Worm (Caenorhabditis elegans) whole organism, L2 larva: Measurements from ENCODE around the gene Y71H2AM.6.
A peak's percentile ranks its signal among the peaks of the same experiment; 100 is the strongest.

Source experiments
- C34F6.9 ChIP-seq: fragments of 150-350 bp; optimal IDR thresholded peaks from 2 replicates; lab custom pipeline; 2014; ENCODE audit warnings: missing biosample characterization, missing genetic modification characterization
- F13H6.1 ChIP-seq: sonication (generic microtip); optimal IDR thresholded peaks from 2 replicates; lab custom pipeline; 2016; ENCODE audit warnings: missing genetic modification characterization, missing compliant biosample characterization
- R02D3.7 ChIP-seq: fragments of 150-350 bp; optimal IDR thresholded peaks from 2 replicates; lab custom pipeline; 2014; ENCODE audit warnings: missing biosample characterization, missing genetic modification characterization
- Y55F3AM.14 ChIP-seq: fragments of 200-800 bp; sonication (Bioruptor generic); optimal IDR thresholded peaks from 2 replicates; lab custom pipeline; 2018; ENCODE audit warnings: mild to moderate bottlenecking, missing genetic modification characterization, missing compliant biosample characterization
- ZK546.5 ChIP-seq: sonication (generic microtip); optimal IDR thresholded peaks from 2 replicates; lab custom pipeline; 2017; ENCODE audit warnings: missing biosample characterization, missing genetic modification characterization
- alr-1 ChIP-seq: fragments of 150-350 bp; optimal IDR thresholded peaks from 2 replicates; lab custom pipeline; 2014; ENCODE audit warnings: missing biosample characterization, missing genetic modification characterization
- aly-2 ChIP-seq: fragments of 150-350 bp; optimal IDR thresholded peaks from 2 replicates; lab custom pipeline; 2014; ENCODE audit warnings: missing biosample characterization, missing genetic modification characterization
- ama-1 ChIP-seq: fragments of 150-350 bp; optimal IDR thresholded peaks from 2 replicates; lab custom pipeline; 2018; ENCODE audit warnings: inconsistent platforms
- blmp-1 ChIP-seq: sonication (generic microtip); optimal IDR thresholded peaks from 2 replicates; lab custom pipeline; 2017; ENCODE audit warnings: missing genetic modification characterization, mild to moderate bottlenecking, missing compliant biosample characterization, antibody characterized with exemption, moderate library complexity; ENCODE audit not compliant: insufficient read depth
- ceh-16 ChIP-seq: fragments of 150-350 bp; optimal IDR thresholded peaks from 2 replicates; lab custom pipeline; 2014; ENCODE audit warnings: missing biosample characterization, missing genetic modification characterization
- ceh-82 ChIP-seq: fragments of 150-350 bp; optimal IDR thresholded peaks from 2 replicates; lab custom pipeline; 2014; ENCODE audit warnings: missing biosample characterization, missing genetic modification characterization
- crh-2 ChIP-seq: sonication (generic microtip); optimal IDR thresholded peaks from 2 replicates; lab custom pipeline; 2017; ENCODE audit warnings: missing biosample characterization, missing genetic modification characterization
- dmd-4 ChIP-seq: sonication (generic microtip); optimal IDR thresholded peaks from 2 replicates; lab custom pipeline; 2017; ENCODE audit warnings: missing biosample characterization, missing genetic modification characterization
- egl-27 ChIP-seq: sonication (generic microtip); optimal IDR thresholded peaks from 3 replicates; lab custom pipeline; 2017; ENCODE audit warnings: missing biosample characterization, missing genetic modification reagents, missing genetic modification characterization
- elt-1 ChIP-seq: fragments of 150-350 bp; optimal IDR thresholded peaks from 2 replicates; lab custom pipeline; 2014; ENCODE audit warnings: missing biosample characterization, missing genetic modification characterization
- elt-3 ChIP-seq: sonication (generic microtip); optimal IDR thresholded peaks from 2 replicates; lab custom pipeline; 2017; ENCODE audit warnings: missing biosample characterization, missing genetic modification characterization
- fos-1 ChIP-seq: fragments of 150-350 bp; optimal IDR thresholded peaks from 2 replicates; lab custom pipeline; 2014; ENCODE audit warnings: missing biosample characterization, missing genetic modification characterization
- gmeb-1 ChIP-seq: fragments of 150-350 bp; optimal IDR thresholded peaks from 2 replicates; lab custom pipeline; 2014; ENCODE audit warnings: missing biosample characterization, missing genetic modification characterization
- lin-11 ChIP-seq: fragments of 150-350 bp; sonication (generic microtip); optimal IDR thresholded peaks from 2 replicates; lab custom pipeline; 2014; ENCODE audit warnings: missing biosample characterization, missing genetic modification characterization, inconsistent platforms, mixed read lengths
- lin-13 ChIP-seq: fragments of 150-350 bp; optimal IDR thresholded peaks from 2 replicates; lab custom pipeline; 2014; ENCODE audit warnings: missing biosample characterization, missing genetic modification reagents, missing genetic modification characterization
- lin-39 ChIP-seq: fragments of 150-350 bp; optimal IDR thresholded peaks from 2 replicates; lab custom pipeline; 2014; ENCODE audit warnings: missing biosample characterization, missing genetic modification reagents, missing genetic modification characterization
- lsy-2 ChIP-seq, 2 experiments: fragments of 150-350 bp in 1 of 2; sonication (generic microtip) in 1 of 2; optimal IDR thresholded peaks; 2 replicates each; lab custom pipeline; 2014 to 2017; ENCODE audit warnings: missing biosample characterization in 2 of 2, missing genetic modification characterization in 2 of 2
- mab-5 ChIP-seq: fragments of 150-350 bp; optimal IDR thresholded peaks from 2 replicates; lab custom pipeline; 2014; ENCODE audit warnings: missing biosample characterization, missing genetic modification characterization
- mbf-1 ChIP-seq: sonication (generic microtip); optimal IDR thresholded peaks from 2 replicates; lab custom pipeline; 2017; ENCODE audit warnings: missing biosample characterization, missing genetic modification characterization
- mdl-1 ChIP-seq, 2 experiments: fragments of 150-350 bp in 1 of 2; sonication (generic microtip) in 1 of 2; optimal IDR thresholded peaks; 2 replicates each; lab custom pipeline; 2017; ENCODE audit warnings: missing biosample characterization in 2 of 2, missing genetic modification characterization in 2 of 2
- nhr-10 ChIP-seq: sonication (generic microtip); optimal IDR thresholded peaks from 2 replicates; lab custom pipeline; 2017; ENCODE audit warnings: missing biosample characterization, missing genetic modification characterization
- nhr-11 ChIP-seq: fragments of 150-350 bp; optimal IDR thresholded peaks from 2 replicates; lab custom pipeline; 2014; ENCODE audit warnings: missing biosample characterization, missing genetic modification characterization
- nhr-12 ChIP-seq: fragments of 150-350 bp; optimal IDR thresholded peaks from 2 replicates; lab custom pipeline; 2014; ENCODE audit warnings: missing biosample characterization, missing genetic modification characterization
- nhr-129 ChIP-seq: fragments of 150-350 bp; optimal IDR thresholded peaks from 2 replicates; lab custom pipeline; 2014; ENCODE audit warnings: missing biosample characterization, missing genetic modification characterization
- nhr-21 ChIP-seq: fragments of 150-350 bp; optimal IDR thresholded peaks from 2 replicates; lab custom pipeline; 2014; ENCODE audit warnings: missing biosample characterization, missing genetic modification characterization
- nhr-23 ChIP-seq: fragments of 150-350 bp; optimal IDR thresholded peaks from 2 replicates; lab custom pipeline; 2014; ENCODE audit warnings: missing biosample characterization, missing genetic modification reagents, missing genetic modification characterization
- nhr-237 ChIP-seq: fragments of 150-350 bp; optimal IDR thresholded peaks from 2 replicates; lab custom pipeline; 2014; ENCODE audit warnings: missing biosample characterization, missing genetic modification characterization
- nhr-25 ChIP-seq: fragments of 150-350 bp; sonication (generic microtip); optimal IDR thresholded peaks from 3 replicates; lab custom pipeline; 2014; ENCODE audit warnings: missing biosample characterization, missing genetic modification characterization
- nhr-6 ChIP-seq: fragments of 150-350 bp; optimal IDR thresholded peaks from 2 replicates; lab custom pipeline; 2014; ENCODE audit warnings: missing biosample characterization, missing genetic modification characterization
- nhr-77 ChIP-seq: fragments of 150-350 bp; optimal IDR thresholded peaks from 2 replicates; lab custom pipeline; 2014; ENCODE audit warnings: missing biosample characterization, missing genetic modification characterization
- peb-1 ChIP-seq: fragments of 150-350 bp; optimal IDR thresholded peaks from 2 replicates; lab custom pipeline; 2014; ENCODE audit warnings: missing biosample characterization, missing genetic modification characterization
- sem-4 ChIP-seq: fragments of 150-350 bp; optimal IDR thresholded peaks from 2 replicates; lab custom pipeline; 2014; ENCODE audit warnings: missing biosample characterization, missing genetic modification reagents, missing genetic modification characterization
- skn-1 ChIP-seq: sonication (generic microtip); optimal IDR thresholded peaks from 2 replicates; lab custom pipeline; 2017; ENCODE audit warnings: missing biosample characterization, missing genetic modification characterization
- sma-3 ChIP-seq: sonication (generic microtip); optimal IDR thresholded peaks from 2 replicates; lab custom pipeline; 2016; ENCODE audit warnings: missing genetic modification reagents, missing genetic modification characterization, missing compliant biosample characterization
- sma-9 ChIP-seq, 2 experiments: fragments of 150-350 bp in 1 of 2; sonication (generic microtip) in 1 of 2; optimal IDR thresholded peaks; 2 replicates each; lab custom pipeline; 2014 to 2016; ENCODE audit warnings: missing genetic modification characterization in 2 of 2, mild to moderate bottlenecking in 1 of 2, missing biosample characterization in 1 of 2, missing compliant biosample characterization in 1 of 2, missing genetic modification reagents in 1 of 2, moderate library complexity in 1 of 2
- snpc-4 ChIP-seq: fragments of 150-350 bp; optimal IDR thresholded peaks from 2 replicates; lab custom pipeline; 2014; ENCODE audit warnings: missing biosample characterization, missing genetic modification characterization
- unc-39 ChIP-seq: fragments of 150-350 bp; optimal IDR thresholded peaks from 2 replicates; lab custom pipeline; 2014; ENCODE audit warnings: missing biosample characterization, missing genetic modification characterization
- unc-55 ChIP-seq: fragments of 150-350 bp; sonication (generic microtip); optimal IDR thresholded peaks from 3 replicates; lab custom pipeline; 2014; ENCODE audit warnings: missing biosample characterization, missing genetic modification reagents, missing genetic modification characterization
- unc-62 ChIP-seq: fragments of 150-350 bp; optimal IDR thresholded peaks from 2 replicates; lab custom pipeline; 2014; ENCODE audit warnings: missing biosample characterization, missing genetic modification reagents, missing genetic modification characterization
- zag-1 ChIP-seq: fragments of 150-350 bp; optimal IDR thresholded peaks from 2 replicates; lab custom pipeline; 2014; ENCODE audit warnings: missing biosample characterization, missing genetic modification characterization
- ztf-1 ChIP-seq: fragments of 200-800 bp; sonication (Bioruptor generic); conservative IDR thresholded peaks from 2 replicates; pipeline ENCODE4 v1.3.6; 2022; ENCODE audit warnings: missing genetic modification characterization, missing compliant biosample characterization
- ztf-11 ChIP-seq: sonication (generic microtip); optimal IDR thresholded peaks from 2 replicates; lab custom pipeline; 2017; ENCODE audit warnings: missing biosample characterization, missing genetic modification characterization
- ztf-4 ChIP-seq: fragments of 150-350 bp; optimal IDR thresholded peaks from 2 replicates; lab custom pipeline; 2014; ENCODE audit warnings: missing biosample characterization, missing genetic modification characterization

The Y71H2AM.6 gene

ce11 chrIII:2781833-2782232, 977 bp downstream of the Y71H2AM.6 start:
- TF ChIP-seq sem-4 (tag; lab: Kevin White, UChicago) (no peak), nhr-77 (tag; lab: Kevin White, UChicago) (no peak), unc-55 (GFP tag; lab: Kevin White, UChicago) (no peak), Y55F3AM.14 (GFP tag; lab: Kevin White, UChicago) (no peak), aly-2 (no peak), nhr-11 (tag; lab: Kevin White, UChicago) (no peak), mdl-1 (tag; optimal IDR thresholded peaks at IDR 0.05; lab: Kevin White, UChicago) (no peak), alr-1 (tag; lab: Kevin White, UChicago) (no peak), lsy-2 (tag; optimal IDR thresholded peaks at IDR 0.05; lab: Kevin White, UChicago) (no peak), snpc-4 (tag; lab: Kevin White, UChicago) (no peak), nhr-6 (tag; lab: Kevin White, UChicago) (no peak), C34F6.9 (tag; lab: Kevin White, UChicago) (no peak), lin-13 (GFP tag; lab: Kevin White, UChicago) (no peak), skn-1 (tag; lab: Kevin White, UChicago) (no peak), mab-5 (tag; lab: Kevin White, UChicago) (no peak), ztf-4 (tag; lab: Kevin White, UChicago) (no peak), crh-2 (no peak), nhr-129 (no peak)

- peak; percentile 99 for TF ChIP-seq C34F6.9 (tag; lab: Kevin White, UChicago)
- no peak for TF ChIP-seq ztf-11 (tag; lab: Kevin White, UChicago)
- TF ChIP-seq ZK546.5 (tag; lab: Kevin White, UChicago), result peak; percentile 60
- TF ChIP-seq nhr-12, result peak; percentile 49
- peak; percentile 98 for TF ChIP-seq fos-1 (tag; lab: Kevin White, UChicago)
- TF ChIP-seq nhr-6 (tag; lab: Kevin White, UChicago), result peak; percentile 94
- TF ChIP-seq nhr-10, result peak; percentile 38
- peak; percentile 96 for TF ChIP-seq sma-3
- TF ChIP-seq crh-2, result peak; percentile 99
- peak; percentile 49 for TF ChIP-seq nhr-237 (tag; lab: Kevin White, UChicago)
- TF ChIP-seq F13H6.1 (tag; lab: Kevin White, UChicago), result peak; percentile 93
- TF ChIP-seq nhr-77 (tag; lab: Kevin White, UChicago), result peak; percentile 85
- TF ChIP-seq sem-4 (tag; lab: Kevin White, UChicago), result peak; percentile 97
- no peak for TF ChIP-seq unc-62 (GFP tag; lab: Kevin White, UChicago)
- TF ChIP-seq peb-1 (tag; lab: Kevin White, UChicago), result no peak
- peak; percentile 99 for TF ChIP-seq unc-55 (GFP tag; lab: Kevin White, UChicago)
- TF ChIP-seq unc-39 (tag; lab: Kevin White, UChicago), result no peak
- TF ChIP-seq nhr-129, result peak; percentile 94
- peak; percentile 98 for TF ChIP-seq lin-13 (GFP tag; lab: Kevin White, UChicago)
- TF ChIP-seq elt-3 (tag; lab: Kevin White, UChicago), result no peak
- peak; percentile 71 for TF ChIP-seq ama-1 (lab: Kevin White, UChicago)
- TF ChIP-seq nhr-11 (tag; lab: Kevin White, UChicago), result no peak
- peak; percentile 77 for TF ChIP-seq snpc-4 (tag; lab: Kevin White, UChicago)
- TF ChIP-seq aly-2, result no peak
- TF ChIP-seq nhr-23, result no peak
- peak; percentile 88 for TF ChIP-seq mab-5 (tag; lab: Kevin White, UChicago)
- TF ChIP-seq nhr-25 (tag; lab: Kevin White, UChicago), result peak; percentile 97
- TF ChIP-seq ztf-4 (tag; lab: Kevin White, UChicago), result peak; percentile 96
- TF ChIP-seq R02D3.7 (tag; lab: Kevin White, UChicago), result peak; percentile 45
- TF ChIP-seq ceh-82 (tag; lab: Kevin White, UChicago), result peak; percentile 84
- no peak for TF ChIP-seq lin-39 (tag; lab: Kevin White, UChicago)
- TF ChIP-seq dmd-4, result no peak
- TF ChIP-seq mdl-1 (tag; optimal IDR thresholded peaks at IDR 0.05; lab: Kevin White, UChicago), result peak in 1 of 2 experiments; percentile 75
- TF ChIP-seq elt-1 (tag; lab: Kevin White, UChicago), result no peak
- TF ChIP-seq ceh-16 (tag; lab: Kevin White, UChicago), result peak; percentile 44
- TF ChIP-seq blmp-1 (tag; lab: Kevin White, UChicago), result peak; percentile 60
- peak; percentile 84 for TF ChIP-seq skn-1 (tag; lab: Kevin White, UChicago)
- peak; percentile 78 for TF ChIP-seq egl-27 (tag; lab: Kevin White, UChicago)
- no peak for TF ChIP-seq ztf-1 (GFP tag; lab: Robert Waterston, UW)
- peak; percentile 87 for TF ChIP-seq Y55F3AM.14 (GFP tag; lab: Kevin White, UChicago)
- TF ChIP-seq zag-1 (tag; lab: Kevin White, UChicago), result peak; percentile 96
- TF ChIP-seq alr-1 (tag; lab: Kevin White, UChicago), result peak; percentile 59
- TF ChIP-seq gmeb-1 (tag; lab: Kevin White, UChicago), result peak; percentile 89
- peak; percentile 93 for TF ChIP-seq nhr-21 (tag; lab: Kevin White, UChicago)
- no peak for TF ChIP-seq mbf-1 (tag; lab: Kevin White, UChicago)
- TF ChIP-seq lin-11 (tag; lab: Kevin White, UChicago), result peak; percentile 89
- TF ChIP-seq sma-9 (GFP tag; optimal IDR thresholded peaks at IDR 0.05; lab: Kevin White, UChicago), result peak; percentile 92
- TF ChIP-seq sma-9 (tag; optimal IDR thresholded peaks at IDR 0.05; lab: Kevin White, UChicago), result no peak
- peak; percentile 92 to 98 for TF ChIP-seq lsy-2 (tag; optimal IDR thresholded peaks at IDR 0.05; lab: Kevin White, UChicago)
Observed at ce11 chrIII:2785840-2786239, 5.0 kb downstream of the Y71H2AM.6 start, which contains the start of gene Y71H2AM.20. Gene Y71H2AM.20 (minus strand): TSS chrIII:2785948.
